Worm (Caenorhabditis elegans) whole organism, mixed stage, embryonic: ENCODE data around the gene C16C8.4.
"Not testable (repeated sequence)": the region's sequence is repeated elsewhere in the genome, so short reads cannot be mapped to it uniquely, and the experiment has no call there.

Source experiments
- M03D4.4 ChIP-seq: sonication (generic microtip); optimal IDR thresholded peaks from 2 replicates; lab custom pipeline; 2017; ENCODE audit warnings: mild to moderate bottlenecking, missing genetic modification characterization, missing compliant biosample characterization
- bed-3 ChIP-seq: fragments of 200-800 bp; sonication (Bioruptor generic); optimal IDR thresholded peaks from 3 replicates; lab custom pipeline; 2018; ENCODE audit warnings: mild to moderate bottlenecking, missing genetic modification characterization, moderate library complexity, missing compliant biosample characterization
- ceh-43 ChIP-seq: fragments of 200-800 bp; sonication (Bioruptor generic); optimal IDR thresholded peaks from 2 replicates; lab custom pipeline; 2018; ENCODE audit warnings: mild to moderate bottlenecking, missing genetic modification characterization, moderate library complexity, missing compliant biosample characterization
- ceh-83 ChIP-seq: fragments of 200-800 bp; sonication (Bioruptor generic); optimal IDR thresholded peaks from 2 replicates; lab custom pipeline; 2018; ENCODE audit warnings: mild to moderate bottlenecking, missing genetic modification characterization, missing compliant biosample characterization
- ces-1 ChIP-seq: fragments of 150-350 bp; optimal IDR thresholded peaks from 2 replicates; lab custom pipeline; 2014; ENCODE audit warnings: missing biosample characterization, missing genetic modification reagents, missing genetic modification characterization
- cnd-1 ChIP-seq: fragments of 200-800 bp; sonication (Bioruptor generic); optimal IDR thresholded peaks from 2 replicates; lab custom pipeline; 2018; ENCODE audit warnings: mild to moderate bottlenecking, missing genetic modification characterization, missing compliant biosample characterization
- drap-1 ChIP-seq: fragments of 200-800 bp; sonication (Bioruptor generic); optimal IDR thresholded peaks from 3 replicates; lab custom pipeline; 2018; ENCODE audit warnings: mild to moderate bottlenecking, missing genetic modification characterization, missing compliant biosample characterization
- elt-1 ChIP-seq: sonication (generic microtip); optimal IDR thresholded peaks from 2 replicates; lab custom pipeline; 2017; ENCODE audit warnings: missing genetic modification characterization, mild to moderate bottlenecking, missing compliant biosample characterization, antibody characterized with exemption, moderate library complexity, borderline replicate concordance; ENCODE audit not compliant: insufficient read depth
- elt-3 ChIP-seq: fragments of 150-350 bp; optimal IDR thresholded peaks from 2 replicates; lab custom pipeline; 2014; ENCODE audit warnings: missing biosample characterization, missing genetic modification characterization
- flh-1 ChIP-seq: fragments of 200-800 bp; sonication (Bioruptor generic); optimal IDR thresholded peaks from 2 replicates; lab custom pipeline; 2018; ENCODE audit warnings: mild to moderate bottlenecking, missing genetic modification characterization, moderate library complexity, missing compliant biosample characterization
- ham-2 ChIP-seq: fragments of 200-800 bp; sonication (Bioruptor generic); optimal IDR thresholded peaks from 2 replicates; lab custom pipeline; 2018; ENCODE audit warnings: mild to moderate bottlenecking, missing genetic modification characterization, missing compliant biosample characterization
- hlh-1 ChIP-seq: fragments of 150-350 bp; optimal IDR thresholded peaks from 2 replicates; lab custom pipeline; 2014; ENCODE audit warnings: missing biosample characterization, missing genetic modification reagents, missing genetic modification characterization
- lin-13 ChIP-seq: fragments of 150-350 bp; optimal IDR thresholded peaks from 2 replicates; lab custom pipeline; 2014; ENCODE audit warnings: missing biosample characterization, missing genetic modification characterization
- lin-32 ChIP-seq: fragments of 200-800 bp; sonication (Bioruptor generic); optimal IDR thresholded peaks from 2 replicates; lab custom pipeline; 2018; ENCODE audit warnings: mild to moderate bottlenecking, missing genetic modification characterization, missing compliant biosample characterization
- lsy-2 ChIP-seq: fragments of 150-350 bp; optimal IDR thresholded peaks from 2 replicates; lab custom pipeline; 2014; ENCODE audit warnings: missing biosample characterization, missing genetic modification characterization
- mab-5 ChIP-seq: fragments of 150-350 bp; optimal IDR thresholded peaks from 2 replicates; lab custom pipeline; 2014; ENCODE audit warnings: missing biosample characterization, missing genetic modification characterization
- mep-1 ChIP-seq: fragments of 150-350 bp; optimal IDR thresholded peaks from 2 replicates; lab custom pipeline; 2017; ENCODE audit warnings: missing biosample characterization, missing genetic modification reagents, missing genetic modification characterization, inconsistent platforms
- mls-2 ChIP-seq: sonication (generic microtip); optimal IDR thresholded peaks from 2 replicates; lab custom pipeline; 2016; ENCODE audit warnings: mild to moderate bottlenecking, missing genetic modification characterization, moderate library complexity, missing compliant biosample characterization
- nhr-12 ChIP-seq: fragments of 150-350 bp; optimal IDR thresholded peaks from 2 replicates; lab custom pipeline; 2014; ENCODE audit warnings: missing biosample characterization, missing genetic modification characterization
- nhr-2 ChIP-seq: fragments of 150-350 bp; optimal IDR thresholded peaks from 2 replicates; lab custom pipeline; 2014; ENCODE audit warnings: missing biosample characterization, missing genetic modification characterization
- nhr-237 ChIP-seq: fragments of 150-350 bp; optimal IDR thresholded peaks from 2 replicates; lab custom pipeline; 2014; ENCODE audit warnings: missing biosample characterization, missing genetic modification characterization
- nhr-28 ChIP-seq: fragments of 150-350 bp; optimal IDR thresholded peaks from 2 replicates; lab custom pipeline; 2014; ENCODE audit warnings: missing biosample characterization, missing genetic modification characterization
- nhr-76 ChIP-seq: sonication (generic microtip); optimal IDR thresholded peaks from 2 replicates; lab custom pipeline; 2017; ENCODE audit warnings: missing biosample characterization, missing genetic modification characterization
- pha-4 ChIP-seq: fragments of 150-350 bp; optimal IDR thresholded peaks from 2 replicates; lab custom pipeline; 2018; ENCODE audit warnings: missing biosample characterization, missing genetic modification reagents, missing genetic modification characterization
- sem-2 ChIP-seq: fragments of 200-800 bp; sonication (Bioruptor generic); optimal IDR thresholded peaks from 2 replicates; lab custom pipeline; 2018; ENCODE audit warnings: mild to moderate bottlenecking, missing genetic modification characterization, missing compliant biosample characterization
- sptf-1 ChIP-seq: sonication (generic microtip); optimal IDR thresholded peaks from 2 replicates; lab custom pipeline; 2017; ENCODE audit warnings: mild to moderate bottlenecking, missing genetic modification characterization, moderate library complexity, missing compliant biosample characterization
- tbx-8 ChIP-seq: fragments of 200-800 bp; sonication (Bioruptor generic); optimal IDR thresholded peaks from 2 replicates; lab custom pipeline; 2018; ENCODE audit warnings: mild to moderate bottlenecking, missing genetic modification characterization, moderate library complexity, missing compliant biosample characterization
- unc-120 ChIP-seq: sonication (generic microtip); optimal IDR thresholded peaks from 2 replicates; lab custom pipeline; 2017; ENCODE audit warnings: missing genetic modification characterization, missing compliant biosample characterization; ENCODE audit not compliant: poor library complexity, severe bottlenecking
- unc-39 ChIP-seq: fragments of 150-350 bp; optimal IDR thresholded peaks from 2 replicates; lab custom pipeline; 2014; ENCODE audit warnings: missing biosample characterization, missing genetic modification characterization
- unc-62 ChIP-seq: fragments of 150-350 bp; optimal IDR thresholded peaks from 2 replicates; lab custom pipeline; 2014; ENCODE audit warnings: missing biosample characterization, missing genetic modification reagents, missing genetic modification characterization
- zip-8 ChIP-seq: fragments of 150-350 bp; optimal IDR thresholded peaks from 2 replicates; lab custom pipeline; 2014; ENCODE audit warnings: missing biosample characterization, missing genetic modification characterization
- ztf-11 ChIP-seq: fragments of 150-350 bp; optimal IDR thresholded peaks from 2 replicates; lab custom pipeline; 2014; ENCODE audit warnings: missing biosample characterization, missing genetic modification characterization

The C16C8.4 gene

DNA sequence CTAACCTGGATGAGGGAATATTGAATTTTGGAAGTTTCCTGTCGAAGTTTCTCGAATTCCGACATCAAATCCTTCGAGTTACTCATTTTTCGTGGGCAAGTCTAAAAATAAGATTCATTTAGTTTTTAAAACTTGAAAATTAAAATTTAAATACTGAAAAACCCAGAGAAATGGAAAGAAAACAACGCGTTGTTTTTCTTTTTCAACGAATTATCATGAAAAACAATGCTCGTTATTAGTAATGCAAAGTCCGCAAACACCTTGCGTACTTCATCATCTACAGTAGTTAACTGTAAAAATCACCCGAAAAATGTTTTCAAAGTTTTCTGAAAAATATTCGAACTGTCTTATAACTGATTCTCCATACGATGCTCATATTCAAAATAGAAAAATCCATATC lies at the start of gene C16C8.4:
C16C8.4 (minus strand) TSS at position 101 of the 400 bp plus-strand sequence.
- TF ChIP-seq ztf-11 (tag; lab: Kevin White, UChicago) (no peak), ces-1 (GFP tag; lab: Kevin White, UChicago) (no peak), lsy-2 (tag; lab: Kevin White, UChicago) (no peak), drap-1 (GFP tag; lab: Kevin White, UChicago) (no peak), nhr-28 (no peak), nhr-237 (tag; lab: Kevin White, UChicago) (no peak), nhr-2 (no peak), bed-3 (GFP tag; lab: Kevin White, UChicago) (no peak), flh-1 (no peak), unc-62 (GFP tag; lab: Kevin White, UChicago) (no peak), mls-2 (no peak), sptf-1 (no peak), pha-4 (tag; lab: Kevin White, UChicago) (no peak), zip-8 (no peak)

DNA sequence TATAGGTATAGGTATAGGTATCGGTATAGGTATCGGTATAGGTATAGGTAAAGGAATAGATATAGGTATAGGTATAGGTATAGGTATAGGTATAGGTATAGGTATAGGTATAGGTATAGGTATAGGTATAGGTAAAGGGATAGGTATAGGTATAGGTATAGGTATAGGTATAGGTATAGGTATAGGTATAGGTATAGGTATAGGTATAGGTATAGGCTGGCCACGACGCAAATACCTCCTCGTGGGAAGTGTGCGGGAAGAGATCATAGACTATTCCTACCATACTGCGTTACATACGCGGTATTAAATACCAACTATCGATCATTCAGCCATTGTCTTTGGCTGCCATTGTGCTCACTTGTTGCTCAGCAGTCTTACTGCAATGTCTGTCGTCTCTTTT lies 46.6 kb upstream of the C16C8.4 start, which contains the start of gene fbxb-112:
fbxb-112 (plus strand) TSS at position 301 of the 400 bp plus-strand sequence.
- not testable (repeated sequence) for TF ChIP-seq ztf-11, elt-3, elt-1 (tag; lab: Kevin White, UChicago)

DNA sequence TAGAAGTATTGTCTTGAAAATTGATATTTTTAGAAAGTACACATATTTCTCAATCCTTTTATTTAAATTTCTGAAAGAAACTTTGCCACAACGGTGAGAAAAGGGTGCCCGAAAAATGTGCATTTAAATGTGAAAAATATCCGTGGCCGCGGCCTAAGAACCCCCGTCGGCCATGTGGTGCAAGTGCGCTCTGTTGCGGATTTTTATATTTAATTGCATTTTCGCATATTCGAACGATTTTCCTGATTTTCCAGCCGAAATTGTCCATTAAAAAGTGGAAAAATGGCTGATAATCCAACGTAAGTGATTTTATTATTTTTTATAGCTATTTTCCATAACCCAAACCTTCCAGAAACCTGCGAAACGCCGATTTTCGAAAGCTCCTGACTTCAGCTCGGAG lies 38.1 kb upstream of the C16C8.4 start, which contains the start of gene smu-2:
smu-2 (plus strand) TSS at position 178 of the 400 bp plus-strand sequence.
- TF ChIP-seq mep-1 (tag; lab: Kevin White, UChicago) (peak; percentile 49), nhr-28 (no peak), pha-4 (tag; lab: Kevin White, UChicago) (no peak), ceh-83 (no peak), ztf-11 (tag; lab: Kevin White, UChicago) (no peak), tbx-8 (no peak), sem-2 (GFP tag; lab: Kevin White, UChicago) (no peak), unc-39 (tag; lab: Kevin White, UChicago) (no peak), lin-13 (tag; lab: Kevin White, UChicago) (no peak), ham-2 (no peak), lin-32 (GFP tag; lab: Kevin White, UChicago) (peak; percentile 16), lsy-2 (tag; lab: Kevin White, UChicago) (peak; percentile 39), flh-1 (no peak), cnd-1 (tag; lab: Kevin White, UChicago) (peak; percentile 20), sptf-1 (peak; percentile 75), ceh-43 (GFP tag; lab: Kevin White, UChicago) (peak; percentile 7), bed-3 (GFP tag; lab: Kevin White, UChicago) (no peak), nhr-12 (tag; lab: Kevin White, UChicago) (no peak), zip-8 (no peak), ces-1 (GFP tag; lab: Kevin White, UChicago) (peak; percentile 97), unc-120 (tag; lab: Kevin White, UChicago) (no peak), M03D4.4 (tag; lab: Kevin White, UChicago) (no peak), unc-62 (GFP tag; lab: Kevin White, UChicago) (no peak), mab-5 (tag; lab: Kevin White, UChicago) (peak; percentile 55), nhr-237 (tag; lab: Kevin White, UChicago) (no peak)
- TF ChIP-seq, all 35 proteins: peak for 8

DNA sequence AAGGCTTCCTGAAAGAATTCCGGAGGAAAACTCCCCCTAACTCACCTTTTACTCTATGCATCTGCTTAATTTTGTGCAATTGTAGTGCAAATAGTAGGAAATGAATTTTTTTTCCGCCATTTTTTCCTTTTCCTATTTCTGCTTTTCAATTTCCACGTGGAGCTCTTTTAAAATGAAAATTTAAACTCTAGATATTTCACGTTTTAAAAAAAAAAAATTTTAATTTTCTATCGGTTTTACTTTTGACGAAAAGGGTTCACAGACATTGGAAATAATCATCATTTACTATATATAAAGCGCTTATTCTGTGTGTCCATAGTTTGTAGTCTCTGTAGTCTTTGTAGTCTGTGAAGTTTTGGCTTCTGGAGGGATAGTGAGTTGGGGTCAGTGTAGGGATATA lies 37.4 kb upstream of the C16C8.4 start, which contains the start of gene Y49F6B.8:
Y49F6B.8 (minus strand) TSS at position 101 of the 400 bp plus-strand sequence.
- TF ChIP-seq M03D4.4 (tag; lab: Kevin White, UChicago), result no peak
- TF ChIP-seq ces-1 (GFP tag; lab: Kevin White, UChicago), result no peak
- TF ChIP-seq nhr-2, result no peak
- TF ChIP-seq zip-8, result no peak
- no peak for TF ChIP-seq flh-1
- no peak for TF ChIP-seq drap-1 (GFP tag; lab: Kevin White, UChicago)
- no peak for TF ChIP-seq ztf-11 (tag; lab: Kevin White, UChicago)
- no peak for TF ChIP-seq tbx-8
- no peak for TF ChIP-seq mls-2
- TF ChIP-seq mab-5 (tag; lab: Kevin White, UChicago), result no peak
- no peak for TF ChIP-seq unc-62 (GFP tag; lab: Kevin White, UChicago)
- no peak for TF ChIP-seq lsy-2 (tag; lab: Kevin White, UChicago)
- no peak for TF ChIP-seq nhr-76
- no peak for TF ChIP-seq nhr-28
- no peak for TF ChIP-seq sem-2 (GFP tag; lab: Kevin White, UChicago)
- no peak for TF ChIP-seq hlh-1 (tag; lab: Kevin White, UChicago)
- no peak for TF ChIP-seq unc-120 (tag; lab: Kevin White, UChicago)
- no peak for TF ChIP-seq ceh-43 (GFP tag; lab: Kevin White, UChicago)
- TF ChIP-seq lin-13 (tag; lab: Kevin White, UChicago), result no peak
- TF ChIP-seq ham-2, result no peak
